Worm (Caenorhabditis elegans) whole organism, early embryonic: ENCODE results near the gene lgc-32.

Source experiments
- B0310.2 ChIP-seq: sonication (generic microtip); optimal IDR thresholded peaks from 2 replicates; lab custom pipeline; 2016; ENCODE audit warnings: mild to moderate bottlenecking, missing genetic modification characterization, missing compliant biosample characterization
- F13C5.2 ChIP-seq: sonication (generic microtip); optimal IDR thresholded peaks from 2 replicates; lab custom pipeline; 2017; ENCODE audit warnings: mild to moderate bottlenecking, missing genetic modification characterization, inconsistent platforms, missing compliant biosample characterization
- ama-1 ChIP-seq: fragments of 150-350 bp; optimal IDR thresholded peaks from 2 replicates; lab custom pipeline; 2014
- ceh-13 ChIP-seq: fragments of 200-800 bp; sonication (Bioruptor generic); optimal IDR thresholded peaks from 2 replicates; lab custom pipeline; 2018; ENCODE audit warnings: mild to moderate bottlenecking, missing genetic modification characterization, missing compliant biosample characterization
- ets-7 ChIP-seq: sonication (generic microtip); optimal IDR thresholded peaks from 2 replicates; lab custom pipeline; 2016; ENCODE audit warnings: missing genotype, missing genetic modification characterization, missing compliant biosample characterization
- flt-1 ChIP-seq: fragments of 200-800 bp; sonication (Bioruptor generic); IDR thresholded peaks from 2 replicates; pipeline ENCODE4 v1.3.6; 2022; ENCODE audit warnings: missing genetic modification characterization, missing compliant biosample characterization
- hmbx-1 ChIP-seq: sonication (generic microtip); optimal IDR thresholded peaks from 2 replicates; lab custom pipeline; 2016; ENCODE audit warnings: mild to moderate bottlenecking, missing genetic modification characterization, missing compliant biosample characterization
- scrt-1 ChIP-seq: fragments of 200-800 bp; sonication (Bioruptor generic); IDR thresholded peaks from 2 replicates; pipeline ENCODE4 v1.3.6; 2022; ENCODE audit warnings: missing genetic modification characterization, missing compliant biosample characterization
- tbx-11 ChIP-seq: fragments of 200-800 bp; sonication (Bioruptor generic); IDR thresholded peaks from 2 replicates; pipeline ENCODE4 v1.3.6; 2022; ENCODE audit warnings: missing genetic modification characterization, missing compliant biosample characterization
- tbx-37 ChIP-seq: fragments of 200-800 bp; sonication (Bioruptor generic); conservative IDR thresholded peaks from 2 replicates; pipeline ENCODE4 v1.3.6; 2022; ENCODE audit warnings: missing genetic modification reagents, missing genetic modification characterization, missing compliant biosample characterization
- tra-4 ChIP-seq: sonication (generic microtip); optimal IDR thresholded peaks from 2 replicates; lab custom pipeline; 2017; ENCODE audit warnings: missing genetic modification characterization, missing compliant biosample characterization

DNA sequence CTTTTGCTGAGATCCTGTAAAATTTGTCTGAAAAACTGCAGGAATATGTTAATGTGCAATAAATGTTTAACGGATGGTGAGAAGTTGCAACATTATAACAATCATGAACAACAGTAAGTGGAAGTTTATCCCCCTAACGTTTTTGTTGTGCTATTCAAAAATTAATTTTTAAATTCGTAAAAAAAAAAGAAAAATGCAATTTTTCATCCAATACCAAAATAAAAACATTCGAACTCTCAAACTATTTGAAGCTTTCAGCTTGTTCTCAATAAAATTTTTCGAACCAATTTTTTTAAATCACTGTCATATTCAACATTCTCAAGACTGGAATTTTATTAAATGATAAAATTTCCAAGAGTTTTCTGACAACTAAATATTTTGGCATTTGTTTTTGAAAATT is 19.7 kb downstream of the lgc-32 start, which contains the start of gene ncam-1:
- TF ChIP-seq tbx-11 (GFP tag; lab: Robert Waterston, UW) = no peak
- TF ChIP-seq hmbx-1 = no peak
- no peak for TF ChIP-seq tra-4 (tag; lab: Kevin White, UChicago)
- no peak for TF ChIP-seq tbx-37
- no peak for TF ChIP-seq F13C5.2 (tag; lab: Kevin White, UChicago)
- no peak for TF ChIP-seq flt-1
- no peak for TF ChIP-seq scrt-1 (GFP tag; lab: Robert Waterston, UW)
- TF ChIP-seq ama-1 = no peak
- TF ChIP-seq ets-7 (tag; lab: Kevin White, UChicago) = no peak
- no peak for TF ChIP-seq ceh-13 (GFP tag; lab: Kevin White, UChicago)
- no peak for TF ChIP-seq B0310.2
